Fruit fly (Drosophila melanogaster) whole organism, prepupa: ENCODE data around the gene CG46396.

ENCODE experiments used
- Blimp-1 ChIP-seq: fragments of 200-800 bp; sonication (Bioruptor generic); optimal IDR thresholded peaks from 3 replicates; lab custom pipeline; 2017; ENCODE audit warnings: missing biosample characterization, missing genetic modification characterization, mild to moderate bottlenecking, moderate library complexity, missing genetic modification reagents
- CG10669 ChIP-seq: fragments of 200-800 bp; sonication (Bioruptor generic); optimal IDR thresholded peaks from 3 replicates; lab custom pipeline; 2018; ENCODE audit warnings: missing biosample characterization, mild to moderate bottlenecking, missing genetic modification characterization, moderate library complexity
- CG11762 ChIP-seq: fragments of 200-800 bp; sonication (Bioruptor generic); optimal IDR thresholded peaks from 3 replicates; lab custom pipeline; 2016; ENCODE audit warnings: missing biosample characterization, missing genetic modification characterization; ENCODE audit not compliant: insufficient read depth
- CG11902 ChIP-seq: fragments of 200-800 bp; sonication (Bioruptor generic); optimal IDR thresholded peaks from 3 replicates; lab custom pipeline; 2016; ENCODE audit warnings: missing biosample characterization, missing genetic modification characterization
- CG15336 ChIP-seq: fragments of 200-800 bp; sonication (Bioruptor generic); IDR thresholded peaks from 2 replicates; pipeline ENCODE4 v1.3.6; 2022; ENCODE audit warnings: missing biosample characterization, missing genetic modification characterization
- CG1621 ChIP-seq: fragments of 200-800 bp; sonication (Bioruptor generic); optimal IDR thresholded peaks from 3 replicates; lab custom pipeline; 2018; ENCODE audit warnings: missing biosample characterization, mild to moderate bottlenecking, missing genetic modification characterization
- CG16779 ChIP-seq: fragments of 200-800 bp; sonication (Bioruptor generic); optimal IDR thresholded peaks from 3 replicates; lab custom pipeline; 2017; ENCODE audit warnings: missing biosample characterization, mild to moderate bottlenecking, missing genetic modification characterization
- CG3032 ChIP-seq: fragments of 200-800 bp; optimal IDR thresholded peaks from 2 replicates; lab custom pipeline; 2019; ENCODE audit warnings: missing biosample characterization, mild to moderate bottlenecking, missing genetic modification characterization, moderate library complexity
- CG31627 ChIP-seq: fragments of 200-800 bp; sonication (Bioruptor generic); optimal IDR thresholded peaks from 3 replicates; lab custom pipeline; 2016; ENCODE audit warnings: missing biosample characterization, missing genetic modification characterization
- CG32006 ChIP-seq: fragments of 200-800 bp; sonication (Bioruptor generic); optimal IDR thresholded peaks from 3 replicates; lab custom pipeline; 2017; ENCODE audit warnings: missing biosample characterization, mild to moderate bottlenecking, missing genetic modification characterization
- CG34406 ChIP-seq: fragments of 200-800 bp; sonication (Bioruptor generic); optimal IDR thresholded peaks from 3 replicates; lab custom pipeline; 2016; ENCODE audit warnings: missing biosample characterization, missing genetic modification characterization
- CG3919 ChIP-seq: fragments of 200-800 bp; sonication (Bioruptor generic); optimal IDR thresholded peaks from 3 replicates; lab custom pipeline; 2016; ENCODE audit warnings: missing biosample characterization, missing genetic modification characterization
- CG6163 ChIP-seq: fragments of 200-800 bp; sonication (Bioruptor generic); IDR thresholded peaks from 3 replicates; pipeline ENCODE4 v1.3.6; 2022; ENCODE audit warnings: missing biosample characterization, missing genetic modification characterization
- CG6276 ChIP-seq: fragments of 200-800 bp; sonication (Bioruptor generic); optimal IDR thresholded peaks from 2 replicates; lab custom pipeline; 2017; ENCODE audit warnings: missing biosample characterization, mild to moderate bottlenecking, missing genetic modification characterization
- CG6792 ChIP-seq: fragments of 200-800 bp; sonication (Bioruptor generic); optimal IDR thresholded peaks from 3 replicates; lab custom pipeline; 2016; ENCODE audit warnings: missing biosample characterization, missing genetic modification characterization
- CG6808 ChIP-seq: fragments of 200-800 bp; sonication (Bioruptor generic); optimal IDR thresholded peaks from 3 replicates; lab custom pipeline; 2017; ENCODE audit warnings: missing biosample characterization, missing genetic modification characterization, mild to moderate bottlenecking, moderate library complexity, missing genetic modification reagents
- CG7368 ChIP-seq: fragments of 200-800 bp; sonication (Bioruptor generic); optimal IDR thresholded peaks from 3 replicates; lab custom pipeline; 2016; ENCODE audit warnings: missing biosample characterization, missing genetic modification characterization
- CG8119 ChIP-seq: fragments of 200-800 bp; sonication (Bioruptor generic); IDR thresholded peaks from 3 replicates; pipeline ENCODE4 v1.3.6; 2022; ENCODE audit warnings: missing biosample characterization, missing genetic modification characterization
- CG8319 ChIP-seq: fragments of 200-800 bp; sonication (Bioruptor generic); optimal IDR thresholded peaks from 3 replicates; lab custom pipeline; 2016; ENCODE audit warnings: missing biosample characterization, missing genetic modification characterization
- CG8632 ChIP-seq: fragments of 200-800 bp; sonication (Bioruptor generic); optimal IDR thresholded peaks from 3 replicates; lab custom pipeline; 2016; ENCODE audit warnings: missing biosample characterization, missing genetic modification characterization
- CG9139 ChIP-seq: fragments of 200-800 bp; sonication (Bioruptor generic); optimal IDR thresholded peaks from 3 replicates; lab custom pipeline; 2017; ENCODE audit warnings: missing biosample characterization, mild to moderate bottlenecking, missing genetic modification characterization
- Eip75B ChIP-seq: fragments of 200-800 bp; sonication (Bioruptor generic); optimal IDR thresholded peaks from 3 replicates; lab custom pipeline; 2016; ENCODE audit warnings: missing biosample characterization, missing genetic modification characterization
- Eip78C ChIP-seq: fragments of 200-800 bp; sonication (Bioruptor generic); peaks from one replicate; lab custom pipeline; 2016; ENCODE audit warnings: missing biosample characterization, missing genetic modification characterization
- Ets21C ChIP-seq: fragments of 200-800 bp; sonication (Bioruptor generic); optimal IDR thresholded peaks from 3 replicates; lab custom pipeline; 2016; ENCODE audit warnings: missing biosample characterization, missing genetic modification characterization
- Ets96B ChIP-seq: fragments of 200-800 bp; optimal IDR thresholded peaks from 2 replicates; lab custom pipeline; 2019; ENCODE audit warnings: missing biosample characterization, mild to moderate bottlenecking, missing genetic modification characterization, moderate library complexity
- Gug ChIP-seq: fragments of 200-800 bp; sonication (Bioruptor generic); IDR thresholded peaks from 2 replicates; pipeline ENCODE4 v1.3.6; 2022; ENCODE audit warnings: missing biosample characterization, missing genetic modification characterization
- Hr38 ChIP-seq: sonication (Bioruptor generic); optimal IDR thresholded peaks from 2 replicates; lab custom pipeline; 2016; ENCODE audit warnings: missing biosample characterization, missing genetic modification characterization
- Hr4 ChIP-seq: fragments of 200-800 bp; sonication (Bioruptor generic); optimal IDR thresholded peaks from 3 replicates; lab custom pipeline; 2016; ENCODE audit warnings: missing biosample characterization, missing genetic modification characterization
- Met ChIP-seq: fragments of 200-800 bp; sonication (Bioruptor generic); optimal IDR thresholded peaks from 3 replicates; lab custom pipeline; 2016; ENCODE audit warnings: missing biosample characterization, missing genetic modification characterization
- OdsH ChIP-seq: fragments of 200-800 bp; sonication (Bioruptor generic); optimal IDR thresholded peaks from 3 replicates; lab custom pipeline; 2016; ENCODE audit warnings: missing biosample characterization, missing genetic modification characterization
- Smox ChIP-seq: fragments of 200-800 bp; sonication (Bioruptor generic); optimal IDR thresholded peaks from 3 replicates; lab custom pipeline; 2016; ENCODE audit warnings: missing biosample characterization, missing genetic modification characterization
- Sox102F ChIP-seq: fragments of 200-800 bp; sonication (Bioruptor generic); optimal IDR thresholded peaks from 2 replicates; lab custom pipeline; 2016; ENCODE audit warnings: missing biosample characterization, mild to moderate bottlenecking, missing genetic modification characterization
- Sox14 ChIP-seq: fragments of 200-800 bp; sonication (Bioruptor generic); optimal IDR thresholded peaks from 3 replicates; lab custom pipeline; 2016; ENCODE audit warnings: missing biosample characterization, missing genetic modification characterization
- achi ChIP-seq: fragments of 200-800 bp; sonication (Bioruptor generic); optimal IDR thresholded peaks from 3 replicates; lab custom pipeline; 2016; ENCODE audit warnings: missing biosample characterization, missing genetic modification characterization
- acj6 ChIP-seq: fragments of 200-800 bp; sonication (Bioruptor generic); optimal IDR thresholded peaks from 3 replicates; lab custom pipeline; 2016; ENCODE audit warnings: missing biosample characterization, missing genetic modification characterization
- cyc ChIP-seq: fragments of 200-800 bp; sonication (Bioruptor generic); optimal IDR thresholded peaks from 3 replicates; lab custom pipeline; 2016; ENCODE audit warnings: missing biosample characterization, missing genetic modification characterization
- dsx ChIP-seq: fragments of 200-800 bp; optimal IDR thresholded peaks from 3 replicates; lab custom pipeline; 2019; ENCODE audit warnings: missing biosample characterization, mild to moderate bottlenecking, missing genetic modification characterization, moderate library complexity; ENCODE audit not compliant: poor library complexity, severe bottlenecking
- eg ChIP-seq: fragments of 200-800 bp; sonication (Bioruptor generic); IDR thresholded peaks from 3 replicates; pipeline ENCODE4 v1.3.6; 2022; ENCODE audit warnings: missing biosample characterization, missing genetic modification characterization
- esn ChIP-seq: fragments of 200-800 bp; sonication (Bioruptor generic); optimal IDR thresholded peaks from 2 replicates; lab custom pipeline; 2016; ENCODE audit warnings: missing biosample characterization, mild to moderate bottlenecking, missing genetic modification characterization, moderate library complexity
- lz ChIP-seq: fragments of 200-800 bp; sonication (Bioruptor generic); optimal IDR thresholded peaks from 3 replicates; lab custom pipeline; 2016; ENCODE audit warnings: missing biosample characterization, missing genetic modification characterization
- net ChIP-seq: fragments of 200-800 bp; sonication (Bioruptor generic); optimal IDR thresholded peaks from 3 replicates; lab custom pipeline; 2016; ENCODE audit warnings: missing biosample characterization, missing genetic modification characterization
- pdm3 ChIP-seq: fragments of 200-800 bp; sonication (Bioruptor generic); optimal IDR thresholded peaks from 3 replicates; lab custom pipeline; 2016; ENCODE audit warnings: missing biosample characterization, missing genetic modification characterization
- salr ChIP-seq, 2 experiments: fragments of 200-800 bp; sonication (Bioruptor generic); optimal IDR thresholded peaks; 3 replicates each; lab custom pipeline; 2016 to 2018; ENCODE audit warnings: missing biosample characterization in 2 of 2, missing genetic modification characterization in 2 of 2, mild to moderate bottlenecking in 1 of 2
- spab ChIP-seq: fragments of 200-800 bp; sonication (Bioruptor generic); optimal IDR thresholded peaks from 2 replicates; lab custom pipeline; 2017; ENCODE audit warnings: missing biosample characterization, mild to moderate bottlenecking, missing genetic modification characterization, missing genetic modification reagents
- ss ChIP-seq, 2 experiments: fragments of 200-800 bp; sonication (Bioruptor generic); optimal IDR thresholded peaks; 2 replicates in 1 of 2; 3 replicates in 1 of 2; lab custom pipeline; 2017 to 2018; ENCODE audit warnings: mild to moderate bottlenecking in 2 of 2, missing biosample characterization in 2 of 2, missing genetic modification characterization in 2 of 2, moderate library complexity in 1 of 2
- topi ChIP-seq: fragments of 200-800 bp; sonication (Bioruptor generic); optimal IDR thresholded peaks from 3 replicates; lab custom pipeline; 2016; ENCODE audit warnings: missing biosample characterization, missing genetic modification characterization
- vri ChIP-seq: fragments of 200-800 bp; sonication (Bioruptor generic); optimal IDR thresholded peaks from 3 replicates; lab custom pipeline; 2016; ENCODE audit warnings: missing biosample characterization, mild to moderate bottlenecking, missing genetic modification characterization

The CG46396 gene

DNA sequence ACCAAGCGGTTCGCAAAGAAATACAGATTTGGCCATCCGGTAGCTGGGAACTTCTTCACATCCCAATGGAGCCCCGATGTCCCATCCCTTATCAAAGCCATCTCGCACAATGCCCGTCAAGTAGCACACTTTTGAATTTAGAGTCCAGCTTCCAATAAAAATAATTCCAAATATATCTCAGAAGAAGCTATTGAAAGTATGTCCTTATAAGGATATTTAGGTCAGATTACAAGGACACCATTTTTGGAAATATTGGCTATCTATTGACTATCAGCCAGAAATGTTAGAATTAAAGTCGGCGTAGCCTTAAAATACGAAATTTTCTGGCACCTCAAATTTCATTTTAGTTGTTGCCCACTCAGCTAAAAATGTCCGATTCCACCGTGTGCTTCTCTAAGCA is 38.9 kb downstream of the CG46396 start, which contains the start of gene CG10298:
Gene CG10298, plus strand, starts transcription at position 301 of the 400 bp plus-strand sequence.
- TF ChIP-seq Sox14 (no peak), CG8319 (GFP tag; lab: Kevin White, UChicago) (no peak), spab (no peak), Met (GFP tag; lab: Kevin White, UChicago) (no peak), ss (GFP tag; optimal IDR thresholded peaks at IDR 0.05; lab: Kevin White, UChicago) (no peak), Sox102F (GFP tag; lab: Kevin White, UChicago) (no peak), CG1621 (tag; lab: Kevin White, UChicago) (no peak), CG34406 (GFP tag; lab: Kevin White, UChicago) (no peak), pdm3 (GFP tag; lab: Kevin White, UChicago) (no peak), CG3032 (tag; lab: Kevin White, UChicago) (no peak), vri (no peak), CG15336 (GFP tag; lab: Robert Waterston, UW) (no peak)

DNA sequence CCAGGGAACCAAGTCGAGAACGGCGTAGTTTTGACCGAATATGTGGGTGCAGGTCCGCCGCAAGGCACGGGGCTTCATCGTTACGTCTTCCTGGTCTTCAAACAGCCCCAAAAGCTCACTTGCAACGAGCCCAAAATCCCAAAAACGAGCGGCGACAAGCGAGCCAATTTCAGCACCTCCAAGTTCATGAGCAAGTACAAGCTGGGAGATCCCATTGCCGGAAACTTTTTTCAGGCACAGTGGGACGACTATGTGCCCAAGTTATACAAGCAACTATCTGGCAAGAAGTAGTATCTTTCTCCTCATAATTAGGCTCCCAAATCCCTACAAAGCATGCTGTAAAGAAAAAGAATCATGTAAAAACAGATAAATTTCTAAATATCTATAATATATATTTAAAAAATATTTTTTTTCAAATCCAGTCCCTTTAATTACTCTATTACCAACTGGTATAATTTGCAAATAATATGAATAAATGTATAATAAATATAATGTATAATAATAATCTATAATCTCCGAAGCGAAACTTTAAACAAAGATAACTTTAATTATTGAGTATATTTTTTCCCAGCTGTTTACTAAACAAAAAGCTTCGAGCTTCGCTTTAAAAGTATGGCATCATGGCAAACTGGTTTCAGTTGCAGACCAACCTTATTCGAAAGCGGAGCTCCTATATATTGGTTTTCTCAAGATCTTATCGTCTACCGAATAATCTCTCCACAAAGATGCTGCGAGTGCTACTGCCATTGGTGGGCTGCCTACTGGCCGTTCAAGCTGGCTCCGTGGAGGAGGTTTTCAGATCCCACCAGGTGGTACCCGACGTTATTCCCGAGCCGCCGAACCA is 39.8 kb downstream of the CG46396 start, which contains the start of gene CG17919:
Gene CG17919, plus strand, starts transcription at position 634 of the 844 bp plus-strand sequence.
- TF ChIP-seq CG16779 (tag; lab: Kevin White, UChicago): no peak
- TF ChIP-seq CG34406 (GFP tag; lab: Kevin White, UChicago): peak; percentile 58
- TF ChIP-seq CG6276 (GFP tag; lab: Kevin White, UChicago): no peak
- TF ChIP-seq salr (GFP tag; optimal IDR thresholded peaks at IDR 0.05; lab: Kevin White, UChicago): peak in 1 of 2 experiments; percentile 12
- TF ChIP-seq vri: no peak
- peak; percentile 61 for TF ChIP-seq CG8119 (GFP tag; lab: Robert Waterston, UW)
- TF ChIP-seq CG32006 (GFP tag; lab: Kevin White, UChicago): no peak
- peak; percentile 60 for TF ChIP-seq OdsH (GFP tag; lab: Kevin White, UChicago)
- 0 out of 3 replicates have a peak, but pooled peaks have one; percentile 14 for TF ChIP-seq eg (GFP tag; lab: Robert Waterston, UW)
- TF ChIP-seq CG3919 (GFP tag; lab: Kevin White, UChicago): peak; percentile 57
- TF ChIP-seq acj6 (GFP tag; lab: Kevin White, UChicago): peak; percentile 52
- no peak for TF ChIP-seq CG6163 (GFP tag; lab: Robert Waterston, UW)
- no peak for TF ChIP-seq CG10669
- peak; percentile 27 for TF ChIP-seq Smox (GFP tag; lab: Kevin White, UChicago)
- TF ChIP-seq Eip75B (GFP tag; lab: Kevin White, UChicago): no peak
- TF ChIP-seq CG11902 (GFP tag; lab: Kevin White, UChicago): no peak
- TF ChIP-seq Ets21C (GFP tag; lab: Kevin White, UChicago): no peak
- TF ChIP-seq topi: peak; percentile 35
- peak; percentile 13 for TF ChIP-seq CG31627 (GFP tag; lab: Kevin White, UChicago)
- TF ChIP-seq cyc (GFP tag; lab: Kevin White, UChicago): no peak
- peak; percentile 13 for TF ChIP-seq dsx (GFP tag; lab: Kevin White, UChicago)
- TF ChIP-seq CG6792 (GFP tag; lab: Kevin White, UChicago): peak; percentile 22
- peak; percentile 53 for TF ChIP-seq CG15336 (GFP tag; lab: Robert Waterston, UW)
- TF ChIP-seq CG11762: no peak
- no peak for TF ChIP-seq Sox102F (GFP tag; lab: Kevin White, UChicago)
- TF ChIP-seq Gug (GFP tag; lab: Robert Waterston, UW): no peak
- TF ChIP-seq lz (GFP tag; lab: Kevin White, UChicago): peak; percentile 14
- TF ChIP-seq Met (GFP tag; lab: Kevin White, UChicago): no peak
- peak; percentile 60 for TF ChIP-seq Eip78C (GFP tag; lab: Kevin White, UChicago)
- peak; percentile 99 for TF ChIP-seq CG1621 (tag; lab: Kevin White, UChicago)
- TF ChIP-seq CG9139: no peak
- no peak for TF ChIP-seq CG8319 (GFP tag; lab: Kevin White, UChicago)
- TF ChIP-seq CG6808 (GFP tag; lab: Kevin White, UChicago): peak; percentile 53
- TF ChIP-seq CG7368 (GFP tag; lab: Kevin White, UChicago): peak; percentile 32
- peak; percentile 19 for TF ChIP-seq Hr4 (GFP tag; lab: Kevin White, UChicago)
- TF ChIP-seq net (GFP tag; lab: Kevin White, UChicago): no peak
- TF ChIP-seq achi: peak; percentile 41
- peak; percentile 44 for TF ChIP-seq esn
- TF ChIP-seq Hr38 (GFP tag; lab: Kevin White, UChicago): no peak
- TF ChIP-seq Blimp-1 (GFP tag; lab: Kevin White, UChicago): no peak
- peak; percentile 57 for TF ChIP-seq CG8632 (GFP tag; lab: Kevin White, UChicago)
- TF ChIP-seq Ets96B (tag; lab: Kevin White, UChicago): peak; percentile 27
- TF ChIP-seq CG3032 (tag; lab: Kevin White, UChicago): peak; percentile 37
